Worm (Caenorhabditis elegans) whole organism, L1 larva: ENCODE measurements around the gene ant-1.4.
A peak's percentile ranks its signal among the peaks of the same experiment; 100 is the strongest.

Experiments
- C04F5.9 ChIP-seq: sonication (generic microtip); optimal IDR thresholded peaks from 2 replicates; lab custom pipeline; 2016; ENCODE audit warnings: missing genetic modification characterization, missing compliant biosample characterization
- C34B4.2 ChIP-seq: sonication (generic microtip); optimal IDR thresholded peaks from 2 replicates; lab custom pipeline; 2017; ENCODE audit warnings: mild to moderate bottlenecking, missing genetic modification characterization, missing compliant biosample characterization
- alr-1 ChIP-seq: fragments of 200-800 bp; sonication (Bioruptor generic); optimal IDR thresholded peaks from 2 replicates; lab custom pipeline; 2018; ENCODE audit warnings: borderline replicate concordance, mild to moderate bottlenecking, missing genetic modification characterization, missing compliant biosample characterization
- aly-2 ChIP-seq: fragments of 150-350 bp; optimal IDR thresholded peaks from 2 replicates; lab custom pipeline; 2014; ENCODE audit warnings: missing biosample characterization, missing genetic modification characterization
- ama-1 ChIP-seq: fragments of 150-350 bp; optimal IDR thresholded peaks from 2 replicates; lab custom pipeline; 2014
- blmp-1 ChIP-seq: fragments of 150-350 bp; optimal IDR thresholded peaks from 2 replicates; lab custom pipeline; 2014; ENCODE audit warnings: missing biosample characterization, missing genetic modification characterization
- ceh-63 ChIP-seq: fragments of 200-800 bp; sonication (Bioruptor generic); optimal IDR thresholded peaks from 2 replicates; lab custom pipeline; 2018; ENCODE audit warnings: mild to moderate bottlenecking, missing genetic modification characterization, missing compliant biosample characterization
- ceh-88 ChIP-seq: fragments of 200-800 bp; sonication (Bioruptor generic); IDR thresholded peaks from 2 replicates; pipeline ENCODE4 v1.3.6; 2022; ENCODE audit warnings: missing genetic modification characterization, missing compliant biosample characterization
- ceh-90 ChIP-seq: sonication (generic microtip); optimal IDR thresholded peaks from 2 replicates; lab custom pipeline; 2016; ENCODE audit warnings: missing genetic modification characterization, missing compliant biosample characterization
- ces-1 ChIP-seq: fragments of 150-350 bp; optimal IDR thresholded peaks from 2 replicates; lab custom pipeline; 2014; ENCODE audit warnings: missing biosample characterization, missing genetic modification reagents, missing genetic modification characterization
- dpl-1 ChIP-seq, 3 experiments: fragments of 150-350 bp in 2 of 3; sonication (generic microtip) in 1 of 3; optimal IDR thresholded peaks; 2 replicates each; lab custom pipeline; 2014 to 2017; ENCODE audit warnings: missing biosample characterization in 3 of 3, missing genetic modification characterization in 3 of 3, missing genetic modification reagents in 3 of 3
- efl-1 ChIP-seq, 4 experiments: fragments of 150-350 bp; optimal IDR thresholded peaks in 3 of 4; peaks in 1 of 4; 1 replicate in 1 of 4; 2 replicates in 3 of 4; lab custom pipeline; 2014; ENCODE audit warnings: missing biosample characterization in 2 of 4, missing genetic modification characterization in 2 of 4, missing genetic modification reagents in 2 of 4
- elt-2 ChIP-seq: sonication (generic microtip); optimal IDR thresholded peaks from 2 replicates; lab custom pipeline; 2016; ENCODE audit warnings: missing genetic modification characterization, mild to moderate bottlenecking, inconsistent platforms, missing compliant biosample characterization, missing genetic modification reagents
- elt-3 ChIP-seq, 6 experiments: fragments of 150-350 bp in 1 of 6; sonication (generic microtip); optimal IDR thresholded peaks; 2 replicates each; lab custom pipeline; 2017 to 2018; ENCODE audit warnings: missing biosample characterization in 6 of 6, missing genetic modification characterization in 6 of 6, inconsistent platforms in 1 of 6
- fkh-10 ChIP-seq: sonication (generic microtip); optimal IDR thresholded peaks from 2 replicates; lab custom pipeline; 2017; ENCODE audit warnings: missing biosample characterization, missing genetic modification reagents, missing genetic modification characterization
- grh-1 ChIP-seq: fragments of 200-800 bp; sonication (Bioruptor generic); IDR thresholded peaks from 2 replicates; pipeline ENCODE4 v1.3.6; 2022; ENCODE audit warnings: missing genetic modification reagents, missing genetic modification characterization, missing compliant biosample characterization
- hlh-17 ChIP-seq: fragments of 200-800 bp; sonication (Bioruptor generic); optimal IDR thresholded peaks from 2 replicates; lab custom pipeline; 2018; ENCODE audit warnings: missing genetic modification characterization, mild to moderate bottlenecking, missing compliant biosample characterization, moderate library complexity, borderline replicate concordance
- hpl-2 ChIP-seq: fragments of 150-350 bp; optimal IDR thresholded peaks from 2 replicates; lab custom pipeline; 2014; ENCODE audit warnings: missing biosample characterization, missing genetic modification reagents, missing genetic modification characterization
- isw-1 ChIP-seq: fragments of 200-800 bp; sonication (Bioruptor generic); IDR thresholded peaks from 2 replicates; pipeline ENCODE4 v1.3.6; 2022; ENCODE audit warnings: missing genetic modification characterization, missing compliant biosample characterization
- lin-13 ChIP-seq: fragments of 150-350 bp; optimal IDR thresholded peaks from 2 replicates; lab custom pipeline; 2014; ENCODE audit warnings: missing biosample characterization, missing genetic modification reagents, missing genetic modification characterization
- lin-14 ChIP-seq: fragments of 200-800 bp; sonication (Bioruptor generic); optimal IDR thresholded peaks from 2 replicates; lab custom pipeline; 2018; ENCODE audit warnings: mild to moderate bottlenecking, missing genetic modification characterization, moderate library complexity, missing compliant biosample characterization
- lin-35 ChIP-seq, 2 experiments: fragments of 150-350 bp; optimal IDR thresholded peaks; 2 replicates each; lab custom pipeline; 2014; ENCODE audit warnings: missing biosample characterization in 2 of 2, missing genetic modification characterization in 2 of 2, missing genetic modification reagents in 2 of 2
- lin-39 ChIP-seq: fragments of 150-350 bp; optimal IDR thresholded peaks from 2 replicates; lab custom pipeline; 2014; ENCODE audit warnings: missing biosample characterization, missing genetic modification reagents, missing genetic modification characterization
- lir-3 ChIP-seq: sonication (generic microtip); optimal IDR thresholded peaks from 2 replicates; lab custom pipeline; 2016; ENCODE audit warnings: mild to moderate bottlenecking, missing genetic modification characterization, moderate library complexity, missing compliant biosample characterization; ENCODE audit not compliant: poor library complexity
- mep-1 ChIP-seq: fragments of 150-350 bp; optimal IDR thresholded peaks from 2 replicates; lab custom pipeline; 2014; ENCODE audit warnings: missing biosample characterization, missing genetic modification characterization
- nhr-19 ChIP-seq: fragments of 200-800 bp; sonication (Bioruptor generic); conservative IDR thresholded peaks from 2 replicates; pipeline ENCODE4 v1.3.6; 2022; ENCODE audit warnings: missing genetic modification characterization, missing compliant biosample characterization
- nhr-20 ChIP-seq: sonication (generic microtip); optimal IDR thresholded peaks from 2 replicates; lab custom pipeline; 2016; ENCODE audit warnings: mild to moderate bottlenecking, missing genetic modification characterization, missing compliant biosample characterization
- nhr-71 ChIP-seq: sonication (generic microtip); optimal IDR thresholded peaks from 2 replicates; lab custom pipeline; 2016; ENCODE audit warnings: mild to moderate bottlenecking, missing genetic modification characterization, moderate library complexity, missing compliant biosample characterization
- nhr-76 ChIP-seq: sonication (generic microtip); optimal IDR thresholded peaks from 2 replicates; lab custom pipeline; 2017; ENCODE audit warnings: missing biosample characterization, missing genetic modification characterization
- nhr-84 ChIP-seq: sonication (generic microtip); optimal IDR thresholded peaks from 2 replicates; lab custom pipeline; 2017; ENCODE audit warnings: missing biosample characterization, missing genetic modification characterization
- nhr-90 ChIP-seq: sonication (generic microtip); optimal IDR thresholded peaks from 2 replicates; lab custom pipeline; 2016; ENCODE audit warnings: mild to moderate bottlenecking, missing genetic modification characterization, missing compliant biosample characterization; ENCODE audit not compliant: poor library complexity
- pag-3 ChIP-seq: sonication (generic microtip); optimal IDR thresholded peaks from 2 replicates; lab custom pipeline; 2017; ENCODE audit warnings: missing genetic modification characterization, mild to moderate bottlenecking, missing compliant biosample characterization, antibody characterized with exemption, borderline replicate concordance; ENCODE audit not compliant: insufficient read depth
- pax-3 ChIP-seq: fragments of 200-800 bp; sonication (Bioruptor generic); optimal IDR thresholded peaks from 2 replicates; lab custom pipeline; 2018; ENCODE audit warnings: mild to moderate bottlenecking, missing genetic modification characterization, moderate library complexity, missing compliant biosample characterization
- pqm-1 ChIP-seq: sonication (generic microtip); optimal IDR thresholded peaks from 3 replicates; lab custom pipeline; 2017; ENCODE audit warnings: missing biosample characterization, missing genetic modification characterization
- snpc-4 ChIP-seq: fragments of 150-350 bp; optimal IDR thresholded peaks from 2 replicates; lab custom pipeline; 2014; ENCODE audit warnings: missing biosample characterization, missing genetic modification characterization
- sptf-1 ChIP-seq: fragments of 150-350 bp; optimal IDR thresholded peaks from 2 replicates; lab custom pipeline; 2014; ENCODE audit warnings: missing biosample characterization, missing genetic modification characterization
- tbx-2 ChIP-seq: sonication (generic microtip); optimal IDR thresholded peaks from 2 replicates; lab custom pipeline; 2016; ENCODE audit warnings: missing genetic modification characterization, missing compliant biosample characterization
- tlp-1 ChIP-seq: fragments of 150-350 bp; optimal IDR thresholded peaks from 2 replicates; lab custom pipeline; 2014; ENCODE audit warnings: missing biosample characterization, missing genetic modification characterization
- unc-130 ChIP-seq: fragments of 150-350 bp; optimal IDR thresholded peaks from 2 replicates; lab custom pipeline; 2017; ENCODE audit warnings: missing biosample characterization, missing genetic modification characterization, inconsistent platforms
- unc-62 ChIP-seq: fragments of 150-350 bp; optimal IDR thresholded peaks from 2 replicates; lab custom pipeline; 2014; ENCODE audit warnings: missing biosample characterization, missing genetic modification reagents, missing genetic modification characterization
- unc-98 ChIP-seq: fragments of 200-800 bp; sonication (Bioruptor generic); IDR thresholded peaks from 2 replicates; pipeline ENCODE4 v1.3.6; 2022; ENCODE audit warnings: missing genetic modification characterization, missing compliant biosample characterization
- zip-4 ChIP-seq: fragments of 200-800 bp; sonication (Bioruptor generic); optimal IDR thresholded peaks from 2 replicates; lab custom pipeline; 2018; ENCODE audit warnings: mild to moderate bottlenecking, missing genetic modification characterization, moderate library complexity, missing compliant biosample characterization
- ztf-11 ChIP-seq, 2 experiments: sonication (generic microtip); optimal IDR thresholded peaks; 2 replicates each; lab custom pipeline; 2016 to 2017; ENCODE audit warnings: missing genetic modification characterization in 2 of 2, missing biosample characterization in 1 of 2, missing compliant biosample characterization in 1 of 2
- ztf-4 ChIP-seq: fragments of 150-350 bp; optimal IDR thresholded peaks from 2 replicates; lab custom pipeline; 2014; ENCODE audit warnings: missing biosample characterization, missing genetic modification characterization

ant-1.4 gene

ce11 chrIV:8456899-8457298 is 3.2 kb downstream of the ant-1.4 start, which contains the start of gene syx-4:
TSS of gene syx-4 (plus strand) at chrIV:8457280.
- TF ChIP-seq grh-1 (GFP tag; lab: Robert Waterston, UW) (no peak), lin-39 (tag; lab: Kevin White, UChicago) (no peak), nhr-76 (tag; lab: Kevin White, UChicago) (no peak), pax-3 (tag; lab: Kevin White, UChicago) (no peak), unc-62 (no peak), nhr-20 (tag; lab: Kevin White, UChicago) (no peak), ces-1 (GFP tag; lab: Kevin White, UChicago) (no peak), blmp-1 (tag; lab: Kevin White, UChicago) (no peak), ama-1 (lab: Kevin White, UChicago) (no peak), ztf-4 (tag; lab: Kevin White, UChicago) (no peak), aly-2 (tag; lab: Kevin White, UChicago) (no peak), nhr-84 (no peak), C04F5.9 (tag; lab: Kevin White, UChicago) (no peak), alr-1 (tag; lab: Kevin White, UChicago) (no peak), nhr-90 (tag; lab: Kevin White, UChicago) (no peak), unc-98 (no peak)
- TF ChIP-seq, all 84 proteins: peak for 0

ce11 chrIV:8454076-8454475 is 6.0 kb downstream of the ant-1.4 start:
- peak; percentile 46 for TF ChIP-seq elt-2 (tag; lab: Kevin White, UChicago)
- no peak for TF ChIP-seq ztf-11 (tag; optimal IDR thresholded peaks at IDR 0.05; lab: Kevin White, UChicago)
- TF ChIP-seq tlp-1 (tag; lab: Kevin White, UChicago) = peak; percentile 28

DNA sequence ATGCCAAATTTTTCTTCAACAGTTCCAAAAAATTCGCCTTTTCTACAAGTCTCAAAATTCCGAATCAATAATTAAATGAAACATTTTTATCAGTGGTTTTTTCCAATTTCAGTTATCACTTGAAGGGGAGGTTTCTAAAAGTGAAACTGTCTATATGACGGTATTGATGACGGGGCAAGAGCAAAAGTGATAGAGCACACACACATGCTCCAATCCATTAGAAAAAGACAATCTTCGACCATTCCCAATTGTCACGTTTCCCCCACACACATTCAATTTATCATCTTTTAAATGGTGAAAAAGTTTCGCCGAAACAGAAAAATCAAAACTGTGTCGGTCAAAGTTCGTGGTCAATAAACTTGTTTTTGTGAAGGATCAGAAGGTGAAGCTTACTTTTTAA is 6.9 kb downstream of the ant-1.4 start:
- TF ChIP-seq ceh-90 (tag; lab: Kevin White, UChicago) (no peak), ceh-88 (GFP tag; lab: Robert Waterston, UW) (no peak), C34B4.2 (tag; lab: Kevin White, UChicago) (no peak), snpc-4 (no peak), pag-3 (tag; lab: Kevin White, UChicago) (no peak), nhr-71 (tag; lab: Kevin White, UChicago) (peak; percentile 6), elt-2 (tag; lab: Kevin White, UChicago) (peak; percentile 96), nhr-19 (GFP tag; lab: Robert Waterston, UW) (no peak), pqm-1 (peak; percentile 52), lin-35 (GFP tag; optimal IDR thresholded peaks at IDR 0.05; lab: Kevin White, UChicago) (peak in 1 of 2 experiments; percentile 2)

- TF ChIP-seq dpl-1 (GFP tag; optimal IDR thresholded peaks at IDR 0.05; lab: Kevin White, UChicago) (no peak), elt-3 (tag; optimal IDR thresholded peaks at IDR 0.05; lab: Kevin White, UChicago) (peak in 2 of 6 experiments; percentile 85), aly-2 (tag; lab: Kevin White, UChicago) (no peak), nhr-19 (GFP tag; lab: Robert Waterston, UW) (no peak), lir-3 (no peak), nhr-76 (tag; lab: Kevin White, UChicago) (no peak), lin-14 (GFP tag; lab: Kevin White, UChicago) (peak; percentile 56), nhr-71 (tag; lab: Kevin White, UChicago) (peak; percentile 9), mep-1 (tag; lab: Kevin White, UChicago) (no peak), fkh-10 (GFP tag; lab: Kevin White, UChicago) (no peak), C34B4.2 (tag; lab: Kevin White, UChicago) (no peak), hpl-2 (GFP tag; lab: Kevin White, UChicago) (no peak), ceh-63 (no peak), sptf-1 (tag; lab: Kevin White, UChicago) (no peak), hlh-17 (GFP tag; lab: Kevin White, UChicago) (no peak), isw-1 (GFP tag; lab: Robert Waterston, UW) (no peak), efl-1 (optimal IDR thresholded peaks at IDR 0.05; lab: Kevin White, UChicago) (no peak), efl-1 (GFP tag; optimal IDR thresholded peaks at IDR 0.05 in 1 of 2; lab: Kevin White, UChicago) (peak in 1 of 2 experiments; percentile 13), ztf-4 (tag; lab: Kevin White, UChicago) (no peak), blmp-1 (tag; lab: Kevin White, UChicago) (peak; percentile 7), unc-130 (tag; lab: Kevin White, UChicago) (no peak), zip-4 (GFP tag; lab: Kevin White, UChicago) (no peak), ceh-90 (tag; lab: Kevin White, UChicago) (no peak), tbx-2 (tag; lab: Kevin White, UChicago) (peak; percentile 0), lin-13 (no peak), elt-2 (tag; lab: Kevin White, UChicago) (peak; percentile 92), pax-3 (tag; lab: Kevin White, UChicago) (no peak)
Observed at ce11 chrIV:8451709-8452248, 8.3 kb downstream of the ant-1.4 start, which contains the start of gene eppl-1. TSS of gene eppl-1 (minus strand) at chrIV:8451759.
